Worm (Caenorhabditis elegans): Measurements from ENCODE around the gene clec-245.

The clec-245 gene

DNA sequence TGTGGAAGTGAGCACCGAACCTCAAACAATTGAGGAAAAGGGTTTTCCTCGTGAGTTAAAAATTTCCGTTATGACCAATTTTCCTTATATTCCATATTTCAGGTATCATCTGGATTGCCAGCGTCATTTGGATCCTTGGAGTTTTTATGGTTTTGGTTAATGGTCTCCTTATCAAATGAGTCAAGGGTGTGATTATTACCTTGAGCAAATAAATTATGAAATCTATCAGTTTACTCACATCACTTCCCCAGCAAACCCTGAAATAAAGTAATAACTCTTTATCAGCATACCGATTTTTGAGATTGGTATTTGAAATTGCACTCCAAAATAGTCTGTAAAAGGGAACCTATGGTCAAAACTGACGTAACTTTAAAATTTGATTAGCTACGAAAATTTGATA, 43.8 kb downstream of the clec-245 start:
- TF ChIP-seq dsc-1 (tag; optimal IDR thresholded peaks at IDR 0.05): no peak
- no peak for TF ChIP-seq efl-1 (optimal IDR thresholded peaks at IDR 0.05)
- TF ChIP-seq efl-1 (GFP tag; optimal IDR thresholded peaks at IDR 0.05 in 1 of 2): peak in 1 of 2 experiments; percentile 61

DNA sequence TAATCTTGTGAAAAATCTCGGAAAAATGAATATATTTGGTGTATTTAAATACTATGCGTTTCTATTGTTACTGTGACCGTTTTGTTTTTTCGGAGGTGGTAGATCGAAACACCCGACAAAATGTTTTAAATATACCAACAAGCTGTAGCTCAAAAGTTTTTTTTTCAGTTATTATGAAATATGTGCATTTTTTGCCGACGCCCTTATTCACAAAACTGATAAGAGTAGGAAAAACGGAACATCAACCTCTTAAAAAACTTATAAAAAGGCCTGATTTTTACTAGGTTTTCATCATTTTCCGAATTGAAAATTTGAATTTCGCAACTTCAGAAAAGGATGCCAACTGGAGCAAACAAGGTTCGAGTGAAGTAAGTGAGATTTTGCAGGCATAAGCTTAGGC, 44.8 kb downstream of the clec-245 start, which contains the start of gene Y37H2A.14:
TSS of gene Y37H2A.14 (plus strand) at position 301 of the 400 bp plus-strand sequence.
- no peak for TF ChIP-seq irx-1 (tag; optimal IDR thresholded peaks at IDR 0.05)
- TF ChIP-seq lin-13 (GFP tag; optimal IDR thresholded peaks at IDR 0.05): no peak
- TF ChIP-seq nhr-76 (tag; optimal IDR thresholded peaks at IDR 0.05): no peak
- no peak for TF ChIP-seq lsy-2 (tag; optimal IDR thresholded peaks at IDR 0.05)
- TF ChIP-seq ztf-4 (tag; optimal IDR thresholded peaks at IDR 0.05): no peak
- no peak for TF ChIP-seq ceh-90 (tag; optimal IDR thresholded peaks at IDR 0.05)
- no peak for TF ChIP-seq hpl-2 (GFP tag; optimal IDR thresholded peaks at IDR 0.05)

DNA sequence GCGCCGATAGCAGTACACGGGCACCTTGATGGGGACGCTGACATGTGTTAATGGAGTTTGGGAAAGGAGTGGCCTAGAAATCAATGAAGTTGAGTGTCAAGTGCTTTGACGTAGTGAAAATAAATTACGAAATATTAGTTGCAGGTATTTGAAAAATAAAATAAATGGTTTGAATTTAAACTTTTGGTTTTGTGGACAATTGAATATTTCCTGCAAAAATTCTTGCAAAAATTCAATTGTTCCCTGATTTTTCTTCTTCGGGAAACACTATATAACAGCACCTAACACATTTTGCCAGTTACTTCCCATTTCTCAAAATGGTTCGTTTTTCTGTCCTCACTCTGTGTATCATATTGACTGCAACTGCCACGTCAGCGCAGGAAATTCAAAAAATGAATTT, 45.7 kb downstream of the clec-245 start, which contains the start of gene Y37H2A.13:
TSS of gene Y37H2A.13 (plus strand) at position 301 of the 400 bp plus-strand sequence.
- TF ChIP-seq snu-23 (GFP tag; optimal IDR thresholded peaks at IDR 0.05) (no peak), snpc-4 (tag; optimal IDR thresholded peaks at IDR 0.05) (no peak), lin-13 (GFP tag; optimal IDR thresholded peaks at IDR 0.05) (no peak), hpl-2 (GFP tag; optimal IDR thresholded peaks at IDR 0.05) (no peak), hlh-4 (tag; optimal IDR thresholded peaks at IDR 0.05) (no peak), zip-4 (GFP tag; optimal IDR thresholded peaks at IDR 0.05) (no peak), ceh-88 (GFP tag; IDR thresholded peaks at IDR 0.05) (no peak), elt-2 (tag; optimal IDR thresholded peaks at IDR 0.05) (no peak), dsc-1 (tag; optimal IDR thresholded peaks at IDR 0.05) (no peak), grh-1 (GFP tag; IDR thresholded peaks at IDR 0.05) (no peak), fkh-10 (GFP tag; optimal IDR thresholded peaks at IDR 0.05) (no peak), C04F5.9 (tag; optimal IDR thresholded peaks at IDR 0.05) (no peak), lin-15B (tag; optimal IDR thresholded peaks at IDR 0.05) (no peak), ztf-4 (tag; optimal IDR thresholded peaks at IDR 0.05) (no peak), sptf-1 (tag; optimal IDR thresholded peaks at IDR 0.05) (no peak)

DNA sequence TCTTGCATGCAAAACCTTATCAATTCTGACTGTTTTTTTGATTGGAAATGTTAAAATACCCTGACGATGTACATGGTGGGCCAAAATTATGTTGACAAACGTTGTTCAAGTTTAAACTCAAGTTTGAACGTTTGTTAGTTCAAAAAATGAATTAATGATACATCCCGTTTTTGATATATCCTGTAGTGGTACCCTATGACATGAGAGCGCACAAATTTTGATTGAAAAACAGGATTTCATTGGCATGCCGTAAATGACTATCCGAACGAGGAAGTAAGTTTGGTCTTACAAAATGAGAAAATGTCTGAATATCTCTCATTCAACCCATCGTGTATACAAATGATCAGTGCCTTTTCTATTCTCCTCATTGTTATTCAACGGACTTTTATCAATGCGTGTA, 47.1 kb downstream of the clec-245 start, which contains the start of gene Y37H2A.11:
TSS of gene Y37H2A.11 (plus strand) at position 301 of the 400 bp plus-strand sequence.
- TF ChIP-seq lsy-2 (tag; optimal IDR thresholded peaks at IDR 0.05) (no peak), sup-37 (GFP tag; optimal IDR thresholded peaks at IDR 0.05) (no peak), zip-4 (GFP tag; optimal IDR thresholded peaks at IDR 0.05) (no peak), ceh-88 (GFP tag; IDR thresholded peaks at IDR 0.05) (no peak), C04F5.9 (tag; optimal IDR thresholded peaks at IDR 0.05) (no peak), unc-130 (tag; optimal IDR thresholded peaks at IDR 0.05) (no peak), nhr-85 (tag) (no peak), ces-1 (GFP tag; optimal IDR thresholded peaks at IDR 0.05) (no peak), pag-3 (tag; optimal IDR thresholded peaks at IDR 0.05; ENCODE audit: borderline replicate concordance, insufficient read depth) (no peak), lir-3 (tag; optimal IDR thresholded peaks at IDR 0.05; ENCODE audit: poor library complexity) (no peak), nhr-77 (tag; optimal IDR thresholded peaks at IDR 0.05) (no peak), swsn-7 (tag; optimal IDR thresholded peaks at IDR 0.05) (no peak), lin-13 (GFP tag; optimal IDR thresholded peaks at IDR 0.05) (no peak), ets-5 (GFP tag; IDR thresholded peaks at IDR 0.05) (no peak), vab-15 (tag; optimal IDR thresholded peaks at IDR 0.05) (no peak), snu-23 (GFP tag; optimal IDR thresholded peaks at IDR 0.05) (no peak), isw-1 (GFP tag; IDR thresholded peaks at IDR 0.05) (no peak)

DNA sequence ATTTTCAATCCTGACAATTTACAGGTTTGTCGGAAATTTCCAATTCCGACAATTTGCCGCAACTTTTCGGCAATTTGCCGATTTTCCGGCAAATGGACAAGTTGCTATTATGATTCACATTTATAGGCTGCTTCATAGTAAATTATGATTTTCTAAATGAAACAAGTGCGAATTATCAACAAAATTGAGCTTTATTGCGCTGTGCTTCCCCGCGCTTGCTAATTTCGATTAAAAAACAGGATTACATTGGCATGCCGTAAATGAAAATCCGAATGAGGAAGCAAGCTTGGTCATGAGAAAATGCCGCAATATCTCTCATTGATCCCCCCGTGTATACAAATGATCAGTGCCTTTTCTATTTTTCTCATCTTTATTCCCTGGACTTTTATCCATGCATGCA, 49.5 kb downstream of the clec-245 start, which contains the start of gene Y37H2A.10:
TSS of gene Y37H2A.10 (plus strand) at position 301 of the 400 bp plus-strand sequence.
- TF ChIP-seq nhr-20 (tag; optimal IDR thresholded peaks at IDR 0.05) (no peak), ztf-4 (tag; optimal IDR thresholded peaks at IDR 0.05) (no peak), egl-13 (tag; optimal IDR thresholded peaks at IDR 0.05) (no peak), aly-2 (tag; optimal IDR thresholded peaks at IDR 0.05) (no peak), F16B12.6 (tag; optimal IDR thresholded peaks at IDR 0.05) (no peak), dsc-1 (tag; optimal IDR thresholded peaks at IDR 0.05) (no peak), snu-23 (GFP tag; optimal IDR thresholded peaks at IDR 0.05) (no peak), blmp-1 (tag; optimal IDR thresholded peaks at IDR 0.05) (no peak), ets-5 (GFP tag; IDR thresholded peaks at IDR 0.05) (no peak), elt-3 (tag; optimal IDR thresholded peaks at IDR 0.05) (no peak), egl-27 (tag; optimal IDR thresholded peaks at IDR 0.05) (no peak)
